Fruit fly (Drosophila melanogaster) whole organism, adult: ENCODE results near the gene CG3009.
A peak's percentile ranks its signal among the peaks of the same experiment; 100 is the strongest.

Experiments
- CG11617 ChIP-seq: fragments of 200-800 bp; sonication (Bioruptor generic); optimal IDR thresholded peaks from 2 replicates; lab custom pipeline; 2017; ENCODE audit warnings: mild to moderate bottlenecking, missing biosample characterization, missing genetic modification reagents, missing genetic modification characterization
- CG12768 ChIP-seq: fragments of 200-800 bp; sonication (Bioruptor generic); optimal IDR thresholded peaks from 2 replicates; lab custom pipeline; 2017; ENCODE audit warnings: missing biosample characterization, missing genetic modification characterization, mild to moderate bottlenecking, moderate library complexity, missing genetic modification reagents
- CG14711 ChIP-seq: fragments of 200-800 bp; sonication (Bioruptor generic); optimal IDR thresholded peaks from 2 replicates; lab custom pipeline; 2018; ENCODE audit warnings: missing biosample characterization, mild to moderate bottlenecking, missing genetic modification characterization, moderate library complexity
- CG1620 ChIP-seq: fragments of 200-800 bp; sonication (Bioruptor generic); optimal IDR thresholded peaks from 2 replicates; lab custom pipeline; 2016; ENCODE audit warnings: missing biosample characterization, missing genetic modification characterization
- CG33017 ChIP-seq: fragments of 200-800 bp; sonication (Bioruptor generic); optimal IDR thresholded peaks from 2 replicates; lab custom pipeline; 2018; ENCODE audit warnings: missing biosample characterization, mild to moderate bottlenecking, missing genetic modification characterization, moderate library complexity
- CG5204 ChIP-seq: fragments of 200-800 bp; sonication (Bioruptor generic); optimal IDR thresholded peaks from 2 replicates; lab custom pipeline; 2016; ENCODE audit warnings: missing biosample characterization, missing genetic modification characterization
- CG7045 ChIP-seq: fragments of 200-800 bp; sonication (Bioruptor generic); optimal IDR thresholded peaks from 2 replicates; lab custom pipeline; 2017; ENCODE audit warnings: missing biosample characterization, mild to moderate bottlenecking, missing genetic modification characterization
- CG7101 ChIP-seq: fragments of 200-800 bp; sonication (Bioruptor generic); optimal IDR thresholded peaks from 2 replicates; lab custom pipeline; 2018; ENCODE audit warnings: missing biosample characterization, mild to moderate bottlenecking, missing genetic modification characterization, moderate library complexity
- Clk ChIP-seq: fragments of 200-800 bp; sonication (Bioruptor generic); optimal IDR thresholded peaks from 2 replicates; lab custom pipeline; 2017; ENCODE audit warnings: missing biosample characterization, missing genetic modification characterization
- Crg-1 ChIP-seq: fragments of 200-800 bp; sonication (Bioruptor generic); optimal IDR thresholded peaks from 2 replicates; lab custom pipeline; 2016; ENCODE audit warnings: missing biosample characterization, missing genetic modification characterization
- Hr96 ChIP-seq: fragments of 200-800 bp; sonication (Bioruptor generic); optimal IDR thresholded peaks from 2 replicates; lab custom pipeline; 2016; ENCODE audit warnings: missing biosample characterization, missing genetic modification characterization
- Mnt ChIP-seq: fragments of 200-800 bp; sonication (Bioruptor generic); optimal IDR thresholded peaks from 2 replicates; lab custom pipeline; 2016; ENCODE audit warnings: missing biosample characterization, mild to moderate bottlenecking, missing genetic modification characterization
- bab1 ChIP-seq: fragments of 200-800 bp; sonication (Bioruptor generic); optimal IDR thresholded peaks from 3 replicates; lab custom pipeline; 2019; ENCODE audit warnings: missing biosample characterization, mild to moderate bottlenecking, missing genetic modification characterization, moderate library complexity
- cic ChIP-seq: fragments of 200-800 bp; sonication (Bioruptor generic); optimal IDR thresholded peaks from 2 replicates; lab custom pipeline; 2017; ENCODE audit warnings: missing biosample characterization, mild to moderate bottlenecking, missing genetic modification characterization, moderate library complexity
- cnc ChIP-seq, 2 experiments: fragments of >200 bp; optimal IDR thresholded peaks; 2 replicates each; lab custom pipeline; 2017
- kay ChIP-seq: fragments of 200-800 bp; sonication (Bioruptor generic); peaks from one replicate; lab custom pipeline; 2016; ENCODE audit warnings: missing biosample characterization, missing genetic modification characterization, borderline replicate concordance
- ovo ChIP-seq: fragments of 200-800 bp; sonication (Bioruptor generic); optimal IDR thresholded peaks from 2 replicates; lab custom pipeline; 2016; ENCODE audit warnings: missing biosample characterization, missing genetic modification characterization
- pad ChIP-seq: fragments of 200-800 bp; sonication (Bioruptor generic); optimal IDR thresholded peaks from 3 replicates; lab custom pipeline; 2017; ENCODE audit warnings: missing biosample characterization, missing genetic modification characterization, mild to moderate bottlenecking, moderate library complexity, missing genetic modification reagents
- tj ChIP-seq: fragments of 200-800 bp; sonication (Bioruptor generic); optimal IDR thresholded peaks from 3 replicates; lab custom pipeline; 2017; ENCODE audit warnings: missing biosample characterization, mild to moderate bottlenecking, missing genetic modification characterization, moderate library complexity
- toe ChIP-seq: fragments of 200-800 bp; sonication (Bioruptor generic); optimal IDR thresholded peaks from 2 replicates; lab custom pipeline; 2016; ENCODE audit warnings: missing biosample characterization, missing genetic modification characterization

CG3009 gene

DNA sequence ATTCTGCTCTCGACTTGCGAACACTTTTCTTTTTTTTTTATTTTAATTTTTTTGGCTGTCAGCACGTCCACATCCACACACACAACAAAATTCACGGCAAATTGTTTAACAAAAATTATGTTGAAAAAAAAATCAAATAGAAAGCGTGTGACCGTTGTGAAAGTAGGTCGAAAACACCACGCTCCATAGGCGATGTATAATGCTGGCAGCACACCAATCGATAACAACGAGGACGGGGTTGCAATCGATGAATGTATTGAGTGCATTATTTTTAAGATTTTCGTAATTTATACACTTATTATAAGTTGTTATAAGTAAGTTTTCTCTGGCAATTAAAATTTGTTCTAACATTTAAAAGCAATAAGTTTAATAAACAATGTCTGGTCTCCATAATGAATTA is 20.2 kb upstream of the CG3009 start, which contains the start of gene Pp2C1:
TSS of gene Pp2C1 (minus strand) at position 181 of the 400 bp plus-strand sequence.
- TF ChIP-seq CG1620 (GFP tag; lab: Kevin White, UChicago) (no peak), CG33017 (tag; lab: Kevin White, UChicago) (no peak), toe (peak; percentile 18), pad (GFP tag; lab: Kevin White, UChicago) (no peak)

DNA sequence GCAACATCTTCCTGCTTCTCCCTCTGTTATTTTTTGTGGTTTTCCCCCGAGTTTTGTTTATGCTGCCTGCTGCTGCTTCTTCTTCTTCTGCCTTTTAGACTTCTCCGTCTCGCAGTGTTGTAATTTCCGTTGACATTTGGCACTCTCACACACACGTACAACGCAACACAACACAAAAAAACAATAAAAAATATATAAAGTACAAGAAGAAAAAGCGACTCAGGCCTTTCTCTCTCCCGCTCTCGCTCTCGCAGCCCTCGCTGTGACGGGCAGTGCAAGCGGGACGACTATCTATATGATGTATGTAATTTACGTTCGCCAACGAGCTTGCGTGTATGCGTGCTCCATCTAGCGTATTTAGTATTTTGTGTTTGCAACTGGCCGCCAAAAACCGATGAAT is 19.6 kb upstream of the CG3009 start:
- TF ChIP-seq CG5204 (GFP tag; lab: Kevin White, UChicago) = no peak
- no peak for TF ChIP-seq CG1620 (GFP tag; lab: Kevin White, UChicago)
- peak; percentile 69 for TF ChIP-seq CG11617 (GFP tag; lab: Kevin White, UChicago)
- TF ChIP-seq kay = peak; percentile 87
- TF ChIP-seq CG33017 (tag; lab: Kevin White, UChicago) = no peak
- no peak for TF ChIP-seq CG14711
- no peak for TF ChIP-seq toe
- no peak for TF ChIP-seq Crg-1 (GFP tag; lab: Kevin White, UChicago)
- peak; percentile 61 for TF ChIP-seq Mnt (GFP tag; lab: Kevin White, UChicago)
- TF ChIP-seq Hr96 = no peak
- TF ChIP-seq cnc (optimal IDR thresholded peaks at IDR 0.05; lab: Kevin White, UChicago) = no peak
- peak; percentile 57 for TF ChIP-seq CG12768 (GFP tag; lab: Kevin White, UChicago)
- TF ChIP-seq cic = peak; percentile 61
- TF ChIP-seq pad (GFP tag; lab: Kevin White, UChicago) = peak; percentile 63
- peak; percentile 40 for TF ChIP-seq CG7101 (tag; lab: Kevin White, UChicago)
- TF ChIP-seq tj (GFP tag; lab: Kevin White, UChicago) = peak; percentile 86
- peak; percentile 43 for TF ChIP-seq CG7045 (GFP tag; lab: Kevin White, UChicago)
- TF ChIP-seq ovo (GFP tag; lab: Kevin White, UChicago) = no peak
- TF ChIP-seq bab1 (GFP tag; lab: Kevin White, UChicago) = peak; percentile 14
- no peak for TF ChIP-seq Clk (GFP tag; lab: Kevin White, UChicago)

DNA sequence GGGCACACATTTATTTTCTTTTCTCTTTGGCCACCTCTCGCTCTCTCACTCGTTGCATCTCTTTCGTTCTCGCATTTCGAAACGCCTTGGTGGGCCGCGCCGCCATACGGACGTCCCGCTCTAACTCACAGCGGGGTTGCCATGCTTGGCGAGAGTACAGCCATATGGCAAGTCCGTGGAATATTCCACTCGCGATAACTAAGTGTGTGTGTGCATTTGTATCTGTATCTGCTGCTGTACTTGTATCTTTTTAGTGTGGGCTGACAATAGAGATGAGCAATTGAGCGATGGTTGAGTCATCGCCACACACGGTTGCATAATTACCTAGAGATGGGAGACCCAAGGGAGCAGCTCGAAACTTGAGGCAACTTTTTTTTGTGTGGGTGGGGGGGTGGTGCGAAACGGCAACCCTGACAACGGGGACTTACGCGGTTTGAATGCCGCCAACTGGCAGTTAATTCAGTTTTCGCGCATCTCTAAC is 18.0 kb upstream of the CG3009 start:
- peak; percentile 75 for TF ChIP-seq CG33017 (tag; lab: Kevin White, UChicago)
- TF ChIP-seq Crg-1 (GFP tag; lab: Kevin White, UChicago) = peak; percentile 77
- peak; percentile 89 for TF ChIP-seq CG7101 (tag; lab: Kevin White, UChicago)
- peak; percentile 73 for TF ChIP-seq CG12768 (GFP tag; lab: Kevin White, UChicago)
- TF ChIP-seq kay = peak; percentile 99
- peak; percentile 93 for TF ChIP-seq bab1 (GFP tag; lab: Kevin White, UChicago)
- TF ChIP-seq CG11617 (GFP tag; lab: Kevin White, UChicago) = peak; percentile 88
- peak; percentile 96 for TF ChIP-seq CG14711
- TF ChIP-seq Hr96 = peak; percentile 93
- TF ChIP-seq Clk (GFP tag; lab: Kevin White, UChicago) = peak; percentile 55
- TF ChIP-seq Mnt (GFP tag; lab: Kevin White, UChicago) = peak; percentile 86
- TF ChIP-seq ovo (GFP tag; lab: Kevin White, UChicago) = peak; percentile 67
- TF ChIP-seq cic = peak; percentile 75
- TF ChIP-seq CG5204 (GFP tag; lab: Kevin White, UChicago) = peak; percentile 75
- no peak for TF ChIP-seq cnc (optimal IDR thresholded peaks at IDR 0.05; lab: Kevin White, UChicago)
- TF ChIP-seq tj (GFP tag; lab: Kevin White, UChicago) = peak; percentile 79
- peak; percentile 76 for TF ChIP-seq CG7045 (GFP tag; lab: Kevin White, UChicago)
- peak; percentile 80 for TF ChIP-seq toe
- TF ChIP-seq CG1620 (GFP tag; lab: Kevin White, UChicago) = peak; percentile 95
- peak; percentile 84 for TF ChIP-seq pad (GFP tag; lab: Kevin White, UChicago)

- TF ChIP-seq cnc (optimal IDR thresholded peaks at IDR 0.05; lab: Kevin White, UChicago) = no peak
- no peak for TF ChIP-seq tj (GFP tag; lab: Kevin White, UChicago)
- peak; percentile 10 for TF ChIP-seq Hr96
- peak; percentile 38 for TF ChIP-seq CG7101 (tag; lab: Kevin White, UChicago)
- TF ChIP-seq CG7045 (GFP tag; lab: Kevin White, UChicago) = peak; percentile 10
- TF ChIP-seq Crg-1 (GFP tag; lab: Kevin White, UChicago) = peak; percentile 35
- no peak for TF ChIP-seq cic
- TF ChIP-seq CG33017 (tag; lab: Kevin White, UChicago) = peak; percentile 52
- TF ChIP-seq pad (GFP tag; lab: Kevin White, UChicago) = no peak
- no peak for TF ChIP-seq ovo (GFP tag; lab: Kevin White, UChicago)
- peak; percentile 24 for TF ChIP-seq CG14711
- peak; percentile 45 for TF ChIP-seq CG5204 (GFP tag; lab: Kevin White, UChicago)
- peak; percentile 16 for TF ChIP-seq toe
- TF ChIP-seq CG1620 (GFP tag; lab: Kevin White, UChicago) = peak; percentile 10
- no peak for TF ChIP-seq Clk (GFP tag; lab: Kevin White, UChicago)
- no peak for TF ChIP-seq CG12768 (GFP tag; lab: Kevin White, UChicago)
- peak; percentile 39 for TF ChIP-seq CG11617 (GFP tag; lab: Kevin White, UChicago)
- no peak for TF ChIP-seq bab1 (GFP tag; lab: Kevin White, UChicago)
- peak; percentile 61 for TF ChIP-seq kay
- no peak for TF ChIP-seq Mnt (GFP tag; lab: Kevin White, UChicago)
These were observed 13.4 kb upstream of the CG3009 start for dm6 chrX:4679813-4680381.

dm6 chrX:4678913-4679812 is 12.7 kb upstream of the CG3009 start, which contains the start of gene fzr:
Gene fzr (minus strand): TSS chrX:4679537.
- no peak for TF ChIP-seq Clk (GFP tag; lab: Kevin White, UChicago)
- TF ChIP-seq ovo (GFP tag; lab: Kevin White, UChicago) = peak; percentile 93
- TF ChIP-seq CG7045 (GFP tag; lab: Kevin White, UChicago) = no peak
- no peak for TF ChIP-seq CG5204 (GFP tag; lab: Kevin White, UChicago)
- TF ChIP-seq tj (GFP tag; lab: Kevin White, UChicago) = peak; percentile 10
- TF ChIP-seq cnc (optimal IDR thresholded peaks at IDR 0.05; lab: Kevin White, UChicago) = no peak
- peak; percentile 15 for TF ChIP-seq bab1 (GFP tag; lab: Kevin White, UChicago)
- TF ChIP-seq pad (GFP tag; lab: Kevin White, UChicago) = peak; percentile 98
- TF ChIP-seq kay = no peak
